Fruit fly (Drosophila melanogaster): ENCODE results near the gene Veneno.

Veneno gene

dm6 chr3R:8317215-8317614, 45.1 kb downstream of the Veneno start, which contains the start of gene Ctr1B:
Gene Ctr1B, plus strand, starts transcription at chr3R:8317612.
- peak; percentile 53 for TF ChIP-seq Eip78C (GFP tag)
- TF ChIP-seq salr (GFP tag; optimal IDR thresholded peaks at IDR 0.05): no peak
- no peak for TF ChIP-seq Hr38 (GFP tag; optimal IDR thresholded peaks at IDR 0.05)
- TF ChIP-seq CG6854 (GFP tag; optimal IDR thresholded peaks at IDR 0.05): no peak
- TF ChIP-seq eg (GFP tag; IDR thresholded peaks at IDR 0.05): 0 out of 3 replicates have a peak, but pooled peaks have one; percentile 39

- TF ChIP-seq esn (GFP tag; optimal IDR thresholded peaks at IDR 0.05) (peak; percentile 11), CG6163 (GFP tag; IDR thresholded peaks at IDR 0.05) (peak; percentile 30; the same call in 1 of the 3 replicates), eg (GFP tag; IDR thresholded peaks at IDR 0.05) (no peak)
Observed at dm6 chr3R:8316344-8317105, 45.8 kb downstream of the Veneno start, which contains the start of gene Coq2. Gene Coq2, minus strand, starts transcription at chr3R:8316543.

- TF ChIP-seq Eip78C (GFP tag) (peak; percentile 52), ss (GFP tag; optimal IDR thresholded peaks at IDR 0.05) (no peak)
Observed at dm6 chr3R:8313038-8313437, 49.3 kb downstream of the Veneno start, which contains the start of gene CG7483. Gene CG7483, plus strand, starts transcription at chr3R:8313208.

dm6 chr3R:8312037-8312436, 50.3 kb downstream of the Veneno start, which contains the start of the genes CG11694 and CG11698:
Gene CG11694, minus strand, starts transcription at chr3R:8312137.
Gene CG11698, plus strand, starts transcription at chr3R:8312188.
- TF ChIP-seq fkh (GFP tag; optimal IDR thresholded peaks at IDR 0.05) (no peak), Eip78C (GFP tag) (no peak), Ets21C (GFP tag; optimal IDR thresholded peaks at IDR 0.05) (no peak), Lpt (GFP tag; optimal IDR thresholded peaks at IDR 0.05) (no peak), CG34406 (GFP tag; optimal IDR thresholded peaks at IDR 0.05) (no peak), CG31627 (GFP tag; optimal IDR thresholded peaks at IDR 0.05) (no peak), CG11294 (GFP tag; IDR thresholded peaks at IDR 0.05) (no peak), CG4318 (GFP tag; optimal IDR thresholded peaks at IDR 0.05) (no peak), Met (GFP tag; optimal IDR thresholded peaks at IDR 0.05) (no peak)

- TF ChIP-seq CG6276 (GFP tag; optimal IDR thresholded peaks at IDR 0.05) (no peak), CG6792 (GFP tag; optimal IDR thresholded peaks at IDR 0.05) (no peak), Sox102F (GFP tag; optimal IDR thresholded peaks at IDR 0.05) (no peak), salr (GFP tag; optimal IDR thresholded peaks at IDR 0.05) (no peak), CG1621 (tag; optimal IDR thresholded peaks at IDR 0.05) (no peak), CG10669 (GFP tag; optimal IDR thresholded peaks at IDR 0.05) (no peak), vri (GFP tag; optimal IDR thresholded peaks at IDR 0.05) (no peak), CG8119 (GFP tag; IDR thresholded peaks at IDR 0.05) (no peak), Lpt (GFP tag; optimal IDR thresholded peaks at IDR 0.05) (no peak), dsx (GFP tag; optimal IDR thresholded peaks at IDR 0.05; ENCODE audit: poor library complexity, severe bottlenecking) (no peak), CG6808 (GFP tag; optimal IDR thresholded peaks at IDR 0.05) (no peak), CG4318 (GFP tag; optimal IDR thresholded peaks at IDR 0.05) (no peak), Sox14 (GFP tag; optimal IDR thresholded peaks at IDR 0.05) (no peak), CG11762 (GFP tag; optimal IDR thresholded peaks at IDR 0.05; ENCODE audit: insufficient read depth) (no peak), CG10631 (GFP tag; optimal IDR thresholded peaks at IDR 0.05) (no peak), CG8319 (GFP tag; optimal IDR thresholded peaks at IDR 0.05) (no peak), net (GFP tag; optimal IDR thresholded peaks at IDR 0.05) (no peak)
Observed at dm6 chr3R:8310678-8311077, 51.7 kb downstream of the Veneno start, which contains the start of gene CG11693. Gene CG11693, minus strand, starts transcription at chr3R:8310778.
